Worm (Caenorhabditis elegans) whole organism, L2 larva: Measurements from ENCODE around the gene str-249.

Experiments
- C34F6.9 ChIP-seq: fragments of 150-350 bp; optimal IDR thresholded peaks from 2 replicates; lab custom pipeline; 2014; ENCODE audit warnings: missing biosample characterization, missing genetic modification characterization
- F13H6.1 ChIP-seq: sonication (generic microtip); optimal IDR thresholded peaks from 2 replicates; lab custom pipeline; 2016; ENCODE audit warnings: missing genetic modification characterization, missing compliant biosample characterization
- R02D3.7 ChIP-seq: fragments of 150-350 bp; optimal IDR thresholded peaks from 2 replicates; lab custom pipeline; 2014; ENCODE audit warnings: missing biosample characterization, missing genetic modification characterization
- Y55F3AM.14 ChIP-seq: fragments of 200-800 bp; sonication (Bioruptor generic); optimal IDR thresholded peaks from 2 replicates; lab custom pipeline; 2018; ENCODE audit warnings: mild to moderate bottlenecking, missing genetic modification characterization, missing compliant biosample characterization
- ZK546.5 ChIP-seq: sonication (generic microtip); optimal IDR thresholded peaks from 2 replicates; lab custom pipeline; 2017; ENCODE audit warnings: missing biosample characterization, missing genetic modification characterization
- alr-1 ChIP-seq: fragments of 150-350 bp; optimal IDR thresholded peaks from 2 replicates; lab custom pipeline; 2014; ENCODE audit warnings: missing biosample characterization, missing genetic modification characterization
- aly-2 ChIP-seq: fragments of 150-350 bp; optimal IDR thresholded peaks from 2 replicates; lab custom pipeline; 2014; ENCODE audit warnings: missing biosample characterization, missing genetic modification characterization
- ama-1 ChIP-seq: fragments of 150-350 bp; optimal IDR thresholded peaks from 2 replicates; lab custom pipeline; 2018; ENCODE audit warnings: inconsistent platforms
- blmp-1 ChIP-seq: sonication (generic microtip); optimal IDR thresholded peaks from 2 replicates; lab custom pipeline; 2017; ENCODE audit warnings: missing genetic modification characterization, mild to moderate bottlenecking, missing compliant biosample characterization, antibody characterized with exemption, moderate library complexity; ENCODE audit not compliant: insufficient read depth
- ceh-16 ChIP-seq: fragments of 150-350 bp; optimal IDR thresholded peaks from 2 replicates; lab custom pipeline; 2014; ENCODE audit warnings: missing biosample characterization, missing genetic modification characterization
- ceh-82 ChIP-seq: fragments of 150-350 bp; optimal IDR thresholded peaks from 2 replicates; lab custom pipeline; 2014; ENCODE audit warnings: missing biosample characterization, missing genetic modification characterization
- crh-2 ChIP-seq: sonication (generic microtip); optimal IDR thresholded peaks from 2 replicates; lab custom pipeline; 2017; ENCODE audit warnings: missing biosample characterization, missing genetic modification characterization
- dmd-4 ChIP-seq: sonication (generic microtip); optimal IDR thresholded peaks from 2 replicates; lab custom pipeline; 2017; ENCODE audit warnings: missing biosample characterization, missing genetic modification characterization
- egl-27 ChIP-seq: sonication (generic microtip); optimal IDR thresholded peaks from 3 replicates; lab custom pipeline; 2017; ENCODE audit warnings: missing biosample characterization, missing genetic modification reagents, missing genetic modification characterization
- elt-3 ChIP-seq: sonication (generic microtip); optimal IDR thresholded peaks from 2 replicates; lab custom pipeline; 2017; ENCODE audit warnings: missing biosample characterization, missing genetic modification characterization
- fos-1 ChIP-seq: fragments of 150-350 bp; optimal IDR thresholded peaks from 2 replicates; lab custom pipeline; 2014; ENCODE audit warnings: missing biosample characterization, missing genetic modification characterization
- gmeb-1 ChIP-seq: fragments of 150-350 bp; optimal IDR thresholded peaks from 2 replicates; lab custom pipeline; 2014; ENCODE audit warnings: missing biosample characterization, missing genetic modification characterization
- lin-11 ChIP-seq: fragments of 150-350 bp; sonication (generic microtip); optimal IDR thresholded peaks from 2 replicates; lab custom pipeline; 2014; ENCODE audit warnings: missing biosample characterization, missing genetic modification characterization, inconsistent platforms, mixed read lengths
- lin-13 ChIP-seq: fragments of 150-350 bp; optimal IDR thresholded peaks from 2 replicates; lab custom pipeline; 2014; ENCODE audit warnings: missing biosample characterization, missing genetic modification reagents, missing genetic modification characterization
- lin-39 ChIP-seq: fragments of 150-350 bp; optimal IDR thresholded peaks from 2 replicates; lab custom pipeline; 2014; ENCODE audit warnings: missing biosample characterization, missing genetic modification reagents, missing genetic modification characterization
- lsy-2 ChIP-seq, 2 experiments: fragments of 150-350 bp in 1 of 2; sonication (generic microtip) in 1 of 2; optimal IDR thresholded peaks; 2 replicates each; lab custom pipeline; 2014 to 2017; ENCODE audit warnings: missing biosample characterization in 2 of 2, missing genetic modification characterization in 2 of 2
- mab-5 ChIP-seq: fragments of 150-350 bp; optimal IDR thresholded peaks from 2 replicates; lab custom pipeline; 2014; ENCODE audit warnings: missing biosample characterization, missing genetic modification characterization
- mbf-1 ChIP-seq: sonication (generic microtip); optimal IDR thresholded peaks from 2 replicates; lab custom pipeline; 2017; ENCODE audit warnings: missing biosample characterization, missing genetic modification characterization
- mdl-1 ChIP-seq, 2 experiments: fragments of 150-350 bp in 1 of 2; sonication (generic microtip) in 1 of 2; optimal IDR thresholded peaks; 2 replicates each; lab custom pipeline; 2017; ENCODE audit warnings: missing biosample characterization in 2 of 2, missing genetic modification characterization in 2 of 2
- nhr-10 ChIP-seq: sonication (generic microtip); optimal IDR thresholded peaks from 2 replicates; lab custom pipeline; 2017; ENCODE audit warnings: missing biosample characterization, missing genetic modification characterization
- nhr-11 ChIP-seq: fragments of 150-350 bp; optimal IDR thresholded peaks from 2 replicates; lab custom pipeline; 2014; ENCODE audit warnings: missing biosample characterization, missing genetic modification characterization
- nhr-12 ChIP-seq: fragments of 150-350 bp; optimal IDR thresholded peaks from 2 replicates; lab custom pipeline; 2014; ENCODE audit warnings: missing biosample characterization, missing genetic modification characterization
- nhr-129 ChIP-seq: fragments of 150-350 bp; optimal IDR thresholded peaks from 2 replicates; lab custom pipeline; 2014; ENCODE audit warnings: missing biosample characterization, missing genetic modification characterization
- nhr-21 ChIP-seq: fragments of 150-350 bp; optimal IDR thresholded peaks from 2 replicates; lab custom pipeline; 2014; ENCODE audit warnings: missing biosample characterization, missing genetic modification characterization
- nhr-23 ChIP-seq: fragments of 150-350 bp; optimal IDR thresholded peaks from 2 replicates; lab custom pipeline; 2014; ENCODE audit warnings: missing biosample characterization, missing genetic modification reagents, missing genetic modification characterization
- nhr-237 ChIP-seq: fragments of 150-350 bp; optimal IDR thresholded peaks from 2 replicates; lab custom pipeline; 2014; ENCODE audit warnings: missing biosample characterization, missing genetic modification characterization
- nhr-25 ChIP-seq: fragments of 150-350 bp; sonication (generic microtip); optimal IDR thresholded peaks from 3 replicates; lab custom pipeline; 2014; ENCODE audit warnings: missing biosample characterization, missing genetic modification characterization
- nhr-6 ChIP-seq: fragments of 150-350 bp; optimal IDR thresholded peaks from 2 replicates; lab custom pipeline; 2014; ENCODE audit warnings: missing biosample characterization, missing genetic modification characterization
- nhr-77 ChIP-seq: fragments of 150-350 bp; optimal IDR thresholded peaks from 2 replicates; lab custom pipeline; 2014; ENCODE audit warnings: missing biosample characterization, missing genetic modification characterization
- peb-1 ChIP-seq: fragments of 150-350 bp; optimal IDR thresholded peaks from 2 replicates; lab custom pipeline; 2014; ENCODE audit warnings: missing biosample characterization, missing genetic modification characterization
- sem-4 ChIP-seq: fragments of 150-350 bp; optimal IDR thresholded peaks from 2 replicates; lab custom pipeline; 2014; ENCODE audit warnings: missing biosample characterization, missing genetic modification reagents, missing genetic modification characterization
- skn-1 ChIP-seq: sonication (generic microtip); optimal IDR thresholded peaks from 2 replicates; lab custom pipeline; 2017; ENCODE audit warnings: missing biosample characterization, missing genetic modification characterization
- sma-3 ChIP-seq: sonication (generic microtip); optimal IDR thresholded peaks from 2 replicates; lab custom pipeline; 2016; ENCODE audit warnings: missing genetic modification reagents, missing genetic modification characterization, missing compliant biosample characterization
- sma-9 ChIP-seq, 2 experiments: fragments of 150-350 bp in 1 of 2; sonication (generic microtip) in 1 of 2; optimal IDR thresholded peaks; 2 replicates each; lab custom pipeline; 2014 to 2016; ENCODE audit warnings: missing genetic modification characterization in 2 of 2, mild to moderate bottlenecking in 1 of 2, missing biosample characterization in 1 of 2, missing compliant biosample characterization in 1 of 2, missing genetic modification reagents in 1 of 2, moderate library complexity in 1 of 2
- snpc-4 ChIP-seq: fragments of 150-350 bp; optimal IDR thresholded peaks from 2 replicates; lab custom pipeline; 2014; ENCODE audit warnings: missing biosample characterization, missing genetic modification characterization
- unc-39 ChIP-seq: fragments of 150-350 bp; optimal IDR thresholded peaks from 2 replicates; lab custom pipeline; 2014; ENCODE audit warnings: missing biosample characterization, missing genetic modification characterization
- unc-55 ChIP-seq: fragments of 150-350 bp; sonication (generic microtip); optimal IDR thresholded peaks from 3 replicates; lab custom pipeline; 2014; ENCODE audit warnings: missing biosample characterization, missing genetic modification reagents, missing genetic modification characterization
- unc-62 ChIP-seq: fragments of 150-350 bp; optimal IDR thresholded peaks from 2 replicates; lab custom pipeline; 2014; ENCODE audit warnings: missing biosample characterization, missing genetic modification reagents, missing genetic modification characterization
- zag-1 ChIP-seq: fragments of 150-350 bp; optimal IDR thresholded peaks from 2 replicates; lab custom pipeline; 2014; ENCODE audit warnings: missing biosample characterization, missing genetic modification characterization
- ztf-1 ChIP-seq: fragments of 200-800 bp; sonication (Bioruptor generic); conservative IDR thresholded peaks from 2 replicates; pipeline ENCODE4 v1.3.6; 2022; ENCODE audit warnings: missing genetic modification characterization, missing compliant biosample characterization
- ztf-11 ChIP-seq: sonication (generic microtip); optimal IDR thresholded peaks from 2 replicates; lab custom pipeline; 2017; ENCODE audit warnings: missing biosample characterization, missing genetic modification characterization
- ztf-4 ChIP-seq: fragments of 150-350 bp; optimal IDR thresholded peaks from 2 replicates; lab custom pipeline; 2014; ENCODE audit warnings: missing biosample characterization, missing genetic modification characterization

Gene str-249

DNA sequence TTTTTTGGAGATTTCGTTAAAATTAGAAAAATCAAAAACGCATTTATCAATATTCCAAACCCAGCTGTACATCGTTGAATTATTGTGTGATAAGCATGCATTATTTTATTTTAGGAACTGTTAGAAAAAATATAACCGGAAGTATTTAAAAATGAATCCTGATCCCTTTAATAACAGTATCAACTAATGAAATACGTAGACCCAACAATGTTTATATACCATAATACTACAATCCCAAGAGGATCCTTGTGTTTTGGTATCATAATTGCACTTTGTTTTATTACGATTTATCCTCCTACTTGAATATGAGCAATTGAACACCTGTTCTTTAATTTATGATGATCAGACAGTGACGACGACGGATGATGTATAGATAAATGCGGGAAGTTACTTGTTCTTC lies at the start of gene str-249:
Gene str-249, minus strand, starts transcription at position 101 of the 400 bp plus-strand sequence.
- TF ChIP-seq F13H6.1 (tag; lab: Kevin White, UChicago) (no peak), fos-1 (tag; lab: Kevin White, UChicago) (no peak), unc-55 (GFP tag; lab: Kevin White, UChicago) (no peak), skn-1 (tag; lab: Kevin White, UChicago) (no peak), lin-39 (no peak), C34F6.9 (tag; lab: Kevin White, UChicago) (no peak), sma-9 (GFP tag; optimal IDR thresholded peaks at IDR 0.05; lab: Kevin White, UChicago) (no peak), sma-9 (tag; optimal IDR thresholded peaks at IDR 0.05; lab: Kevin White, UChicago) (no peak), lin-13 (GFP tag; lab: Kevin White, UChicago) (no peak)

- TF ChIP-seq ztf-11 = no peak
- TF ChIP-seq lin-11 (tag; lab: Kevin White, UChicago) = no peak
- TF ChIP-seq lsy-2 (tag; optimal IDR thresholded peaks at IDR 0.05; lab: Kevin White, UChicago) = peak in 1 of 2 experiments; percentile 15
- TF ChIP-seq nhr-21 (tag; lab: Kevin White, UChicago) = peak; percentile 47
- TF ChIP-seq, all 48 proteins: peak for 2
Measured at ce11 chrIV:7236248-7236772, 49.7 kb upstream of the str-249 start.

DNA sequence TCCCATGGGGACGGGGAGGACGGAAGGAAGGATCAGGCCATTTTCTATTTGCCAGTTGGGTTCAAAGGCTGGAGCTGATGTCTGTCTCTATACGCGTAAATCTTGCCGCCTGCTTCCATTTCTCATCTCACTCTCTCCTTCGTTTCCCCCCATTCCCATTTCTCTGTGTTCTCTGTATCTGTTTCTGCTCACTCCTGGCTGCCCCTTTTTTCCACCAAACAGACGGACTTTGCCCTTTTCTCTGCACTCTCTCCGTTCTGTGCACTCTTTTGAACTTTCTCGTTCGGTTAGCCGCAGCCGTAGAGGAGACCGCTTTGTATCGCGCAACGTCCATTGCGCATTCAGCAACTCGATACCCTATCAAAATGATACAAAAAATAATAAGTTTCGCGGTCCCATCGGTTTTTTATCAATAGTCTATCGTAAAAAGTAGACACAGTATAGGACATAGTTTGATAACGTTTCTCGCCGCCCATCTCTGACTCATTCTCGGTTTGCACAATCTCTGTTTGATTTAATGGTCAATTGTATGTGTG lies 48.8 kb upstream of the str-249 start:
- no peak for TF ChIP-seq ztf-1 (GFP tag; lab: Robert Waterston, UW)
- TF ChIP-seq snpc-4 (tag; lab: Kevin White, UChicago) = no peak
- TF ChIP-seq sma-9 (GFP tag; optimal IDR thresholded peaks at IDR 0.05; lab: Kevin White, UChicago) = peak; percentile 42
- no peak for TF ChIP-seq sma-9 (tag; optimal IDR thresholded peaks at IDR 0.05; lab: Kevin White, UChicago)
- TF ChIP-seq lin-39 = no peak
- no peak for TF ChIP-seq nhr-77 (tag; lab: Kevin White, UChicago)
- peak; percentile 85 for TF ChIP-seq F13H6.1 (tag; lab: Kevin White, UChicago)
- TF ChIP-seq ceh-16 = peak; percentile 12
- peak; percentile 36 for TF ChIP-seq nhr-21 (tag; lab: Kevin White, UChicago)
- TF ChIP-seq unc-55 (GFP tag; lab: Kevin White, UChicago) = peak; percentile 49
- TF ChIP-seq sma-3 = peak; percentile 50
- TF ChIP-seq nhr-11 = peak; percentile 14
- TF ChIP-seq peb-1 (tag; lab: Kevin White, UChicago) = no peak
- TF ChIP-seq ztf-11 = no peak
- peak; percentile 49 for TF ChIP-seq blmp-1 (tag; lab: Kevin White, UChicago)
- peak; percentile 60 for TF ChIP-seq zag-1 (tag; lab: Kevin White, UChicago)
- TF ChIP-seq mab-5 = peak; percentile 26
- no peak for TF ChIP-seq nhr-23
- TF ChIP-seq ztf-4 (tag; lab: Kevin White, UChicago) = no peak
- no peak for TF ChIP-seq ama-1 (lab: Kevin White, UChicago)
- peak; percentile 22 for TF ChIP-seq crh-2
- TF ChIP-seq nhr-6 (tag; lab: Kevin White, UChicago) = no peak
- TF ChIP-seq unc-39 (tag; lab: Kevin White, UChicago) = no peak
- peak; percentile 28 for TF ChIP-seq Y55F3AM.14 (GFP tag; lab: Kevin White, UChicago)
- no peak for TF ChIP-seq alr-1 (tag; lab: Kevin White, UChicago)
- no peak for TF ChIP-seq skn-1 (tag; lab: Kevin White, UChicago)
- TF ChIP-seq mdl-1 (tag; optimal IDR thresholded peaks at IDR 0.05; lab: Kevin White, UChicago) = peak in 1 of 2 experiments; percentile 22
- TF ChIP-seq ZK546.5 (tag; lab: Kevin White, UChicago) = no peak
- TF ChIP-seq sem-4 (tag; lab: Kevin White, UChicago) = peak; percentile 62
- no peak for TF ChIP-seq egl-27 (tag; lab: Kevin White, UChicago)
- peak; percentile 11 to 47 for TF ChIP-seq lsy-2 (tag; optimal IDR thresholded peaks at IDR 0.05; lab: Kevin White, UChicago)
- no peak for TF ChIP-seq aly-2 (tag; lab: Kevin White, UChicago)
- TF ChIP-seq elt-3 = no peak
- TF ChIP-seq lin-13 (GFP tag; lab: Kevin White, UChicago) = peak; percentile 44
- TF ChIP-seq R02D3.7 = no peak
- TF ChIP-seq nhr-129 = peak; percentile 82
- peak; percentile 77 for TF ChIP-seq C34F6.9 (tag; lab: Kevin White, UChicago)
- TF ChIP-seq dmd-4 = no peak
- TF ChIP-seq unc-62 (GFP tag; lab: Kevin White, UChicago) = no peak
- TF ChIP-seq gmeb-1 (tag; lab: Kevin White, UChicago) = no peak
- TF ChIP-seq nhr-25 (tag; lab: Kevin White, UChicago) = no peak
- TF ChIP-seq nhr-12 (tag; lab: Kevin White, UChicago) = no peak
- no peak for TF ChIP-seq nhr-237 (tag; lab: Kevin White, UChicago)
- no peak for TF ChIP-seq ceh-82
- no peak for TF ChIP-seq mbf-1 (tag; lab: Kevin White, UChicago)
- no peak for TF ChIP-seq nhr-10 (tag; lab: Kevin White, UChicago)
- peak; percentile 24 for TF ChIP-seq lin-11 (tag; lab: Kevin White, UChicago)
- peak; percentile 97 for TF ChIP-seq fos-1 (tag; lab: Kevin White, UChicago)
